Worm (Caenorhabditis elegans): ENCODE results near the gene appg-2.

appg-2 gene

DNA sequence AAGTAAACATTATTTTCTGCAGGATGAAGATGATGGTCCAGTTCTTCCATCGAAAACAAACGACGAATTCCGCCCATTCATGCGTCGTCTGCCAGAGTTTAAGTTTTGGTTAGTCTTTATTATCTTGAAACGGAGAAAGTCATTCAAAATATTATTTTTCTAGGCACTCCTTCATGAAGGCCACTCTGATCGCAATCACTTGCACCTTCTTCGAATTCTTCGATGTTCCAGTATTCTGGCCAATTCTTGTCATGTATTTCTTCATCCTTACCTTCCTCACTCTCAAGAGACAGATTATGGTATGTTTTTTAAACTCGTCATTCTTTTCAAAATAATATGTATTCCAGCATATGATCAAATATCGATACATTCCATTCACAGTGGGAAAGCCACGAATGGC lies 10.9 kb downstream of the appg-2 start:
- TF ChIP-seq dao-5 (tag; optimal IDR thresholded peaks at IDR 0.05) (no peak), him-1 (tag; optimal IDR thresholded peaks at IDR 0.05) (no peak), W03F9.2 (tag; optimal IDR thresholded peaks at IDR 0.05) (no peak)

DNA sequence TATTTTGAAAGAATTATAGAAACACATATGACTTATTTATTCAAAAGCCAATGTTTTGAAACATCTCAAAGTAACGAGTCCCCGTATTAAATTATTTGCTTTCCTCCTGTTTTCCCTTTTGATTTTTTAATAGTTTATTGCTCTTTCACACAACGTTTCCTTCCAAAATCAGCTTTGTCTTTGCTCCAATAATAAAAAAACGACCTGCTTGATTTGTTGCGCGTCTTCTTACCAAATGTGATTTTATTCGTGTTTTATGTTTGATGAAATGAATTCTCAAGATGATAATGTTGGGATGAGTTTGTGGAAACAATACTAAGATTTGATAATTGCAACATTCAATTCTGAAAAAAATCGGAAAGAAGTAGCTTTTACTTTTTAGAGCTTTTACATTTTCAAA lies 11.4 kb downstream of the appg-2 start:
- TF ChIP-seq W03F9.2 (tag; optimal IDR thresholded peaks at IDR 0.05) (no peak), dao-5 (tag; optimal IDR thresholded peaks at IDR 0.05) (no peak), him-1 (tag; optimal IDR thresholded peaks at IDR 0.05) (no peak)

DNA sequence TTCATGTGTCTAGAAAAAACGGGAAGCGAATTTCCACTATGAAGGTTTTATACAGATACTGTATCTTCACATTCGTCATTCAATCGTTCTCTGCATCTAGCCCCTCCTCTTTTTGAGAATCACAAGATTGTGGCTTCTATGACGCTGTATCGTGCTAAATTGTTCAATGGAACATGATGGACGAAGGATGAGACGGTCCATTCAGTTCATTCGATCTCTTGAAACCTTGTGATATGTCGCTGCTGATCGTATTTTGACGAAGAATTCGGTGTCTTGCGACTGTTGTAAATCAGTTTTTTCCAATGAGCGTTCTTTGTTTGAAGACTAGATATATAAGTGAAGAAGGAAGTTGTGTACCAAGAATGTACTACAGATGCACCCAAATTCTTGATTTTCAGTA lies 12.7 kb downstream of the appg-2 start:
- TF ChIP-seq dao-5 (tag; optimal IDR thresholded peaks at IDR 0.05) (no peak), W03F9.2 (tag; optimal IDR thresholded peaks at IDR 0.05) (no peak), him-1 (tag; optimal IDR thresholded peaks at IDR 0.05) (no peak)

DNA sequence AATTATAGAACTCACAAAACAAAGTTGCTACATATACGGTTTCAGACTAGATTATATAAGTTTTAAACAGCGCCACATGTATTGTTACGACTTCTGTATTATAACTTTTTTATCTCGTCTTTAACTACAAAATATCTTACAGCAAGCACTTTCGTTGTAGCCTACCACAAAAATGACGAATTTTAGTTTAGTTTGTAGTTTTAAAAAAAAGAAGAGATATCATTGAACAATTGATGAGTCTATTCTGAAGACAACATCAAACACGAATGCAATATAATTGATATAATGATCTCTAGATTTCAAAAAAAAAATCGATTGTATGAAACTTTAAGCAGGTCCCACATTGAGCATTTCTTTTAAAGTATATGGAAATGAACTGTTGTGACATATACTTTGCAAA lies 13.3 kb downstream of the appg-2 start:
- no peak for TF ChIP-seq W03F9.2 (tag; optimal IDR thresholded peaks at IDR 0.05)
- TF ChIP-seq him-1 (tag; optimal IDR thresholded peaks at IDR 0.05) = no peak
- no peak for TF ChIP-seq dao-5 (tag; optimal IDR thresholded peaks at IDR 0.05)

- no peak for TF ChIP-seq W03F9.2 (tag; optimal IDR thresholded peaks at IDR 0.05)
- TF ChIP-seq him-1 (tag; optimal IDR thresholded peaks at IDR 0.05) = no peak
- no peak for TF ChIP-seq dao-5 (tag; optimal IDR thresholded peaks at IDR 0.05)
Measured at ce11 chrII:8817225-8817624, 16.3 kb downstream of the appg-2 start.

DNA sequence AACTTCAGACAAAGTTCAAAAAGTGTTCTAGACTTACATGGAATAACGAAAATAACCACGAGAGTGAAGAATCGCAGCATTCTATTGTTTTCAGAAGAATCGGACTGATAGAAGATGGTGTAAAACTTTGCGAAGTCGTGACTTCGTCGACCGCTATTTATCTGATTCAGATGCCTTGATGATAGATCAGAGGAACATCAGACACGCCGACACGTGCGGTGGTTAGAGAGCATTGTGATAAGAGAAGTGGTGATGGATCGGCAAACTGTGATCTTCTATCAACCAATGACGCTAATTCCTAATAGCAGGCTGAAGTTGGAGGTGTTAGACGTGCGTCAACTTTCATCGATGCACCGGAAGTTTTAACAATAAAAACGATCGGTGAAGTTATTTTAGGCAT lies 17.3 kb downstream of the appg-2 start:
- TF ChIP-seq him-1 (tag; optimal IDR thresholded peaks at IDR 0.05) (no peak), dao-5 (tag; optimal IDR thresholded peaks at IDR 0.05) (no peak), W03F9.2 (tag; optimal IDR thresholded peaks at IDR 0.05) (no peak)

DNA sequence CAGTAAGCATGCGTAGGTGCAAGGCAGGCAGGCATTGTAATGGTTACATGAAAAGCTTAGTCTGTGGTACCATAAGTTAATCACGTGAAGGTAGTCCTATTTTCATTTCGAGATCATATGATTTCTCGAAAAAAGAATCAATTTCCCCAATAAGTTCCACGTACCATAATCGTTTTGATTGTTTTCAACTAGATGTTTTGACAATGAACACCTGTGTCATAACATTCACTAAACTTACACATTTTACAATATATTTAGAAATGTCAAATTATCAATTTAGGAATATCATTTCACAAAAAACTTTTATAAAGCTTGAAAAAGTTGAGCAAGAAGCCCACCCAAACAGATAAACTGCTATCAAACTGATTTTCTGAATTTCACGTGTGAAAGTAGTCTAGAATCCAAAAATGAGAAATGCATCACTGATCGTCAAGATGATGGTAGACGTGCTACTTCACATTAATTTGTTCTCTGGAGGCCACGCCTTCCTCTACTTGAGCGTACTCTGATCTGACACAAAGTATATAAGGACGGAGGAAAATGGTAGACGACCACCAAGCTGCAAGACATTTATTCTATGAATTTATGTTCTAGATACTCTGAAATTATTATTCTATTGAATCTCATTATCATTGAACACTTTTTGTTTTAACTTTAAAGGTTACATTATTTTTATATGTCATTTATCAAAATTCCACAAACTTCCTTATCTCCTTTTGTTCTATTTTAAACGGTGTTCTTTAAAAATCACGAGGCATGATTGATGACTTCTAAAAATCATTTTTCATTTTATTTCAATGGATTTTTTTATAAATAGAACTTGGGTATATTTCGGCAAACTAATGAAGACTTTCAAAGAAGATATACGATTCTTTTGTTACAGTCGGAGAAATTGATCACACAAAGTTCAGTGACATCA lies 18.3 kb downstream of the appg-2 start, which contains the start of gene F46C5.10:
F46C5.10 (minus strand) TSS at position 51 of the 919 bp plus-strand sequence.
- no peak for TF ChIP-seq him-1 (tag; optimal IDR thresholded peaks at IDR 0.05)
- no peak for TF ChIP-seq dao-5 (tag; optimal IDR thresholded peaks at IDR 0.05)
- TF ChIP-seq W03F9.2 (tag; optimal IDR thresholded peaks at IDR 0.05) = no peak

DNA sequence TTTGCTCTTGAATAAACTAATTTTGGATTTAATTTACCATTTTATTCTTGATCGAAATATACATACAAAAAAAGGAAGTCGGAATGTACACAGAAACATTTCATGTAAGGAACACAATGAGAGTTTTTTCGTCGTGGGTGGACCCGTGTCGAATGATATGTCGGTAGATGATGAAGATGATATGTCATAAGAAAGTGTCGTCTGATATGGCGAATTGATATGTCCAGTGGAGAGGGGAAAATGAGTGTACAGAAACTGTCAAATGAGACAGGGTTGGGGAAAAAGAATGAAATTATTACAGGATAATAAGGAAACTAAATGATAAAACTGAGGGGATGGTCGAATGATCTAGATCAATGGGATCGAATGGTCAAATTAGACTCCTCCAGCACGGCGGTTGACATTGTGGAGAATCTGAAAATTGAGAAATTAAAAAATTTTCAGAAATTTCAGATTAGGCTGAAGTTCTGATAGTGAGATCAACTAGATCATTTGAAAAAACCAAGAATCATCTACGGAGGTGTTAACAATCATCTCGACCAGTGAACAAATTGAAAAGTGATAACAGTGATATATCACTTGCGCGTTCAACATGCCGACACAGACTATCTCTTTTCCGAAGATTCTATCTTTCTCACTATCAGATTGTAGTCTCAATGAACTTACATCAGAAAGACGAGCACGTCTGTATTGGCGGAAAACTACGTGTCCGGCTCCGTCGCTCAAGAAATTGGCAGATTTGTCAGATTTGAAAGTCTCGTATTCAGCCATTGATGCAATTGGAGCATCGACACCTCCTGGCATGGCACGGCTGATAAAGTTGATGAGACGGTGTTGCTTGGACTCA lies 19.4 kb downstream of the appg-2 start:
- no peak for TF ChIP-seq W03F9.2 (tag; optimal IDR thresholded peaks at IDR 0.05)
- no peak for TF ChIP-seq dao-5 (tag; optimal IDR thresholded peaks at IDR 0.05)
- no peak for TF ChIP-seq him-1 (tag; optimal IDR thresholded peaks at IDR 0.05)

DNA sequence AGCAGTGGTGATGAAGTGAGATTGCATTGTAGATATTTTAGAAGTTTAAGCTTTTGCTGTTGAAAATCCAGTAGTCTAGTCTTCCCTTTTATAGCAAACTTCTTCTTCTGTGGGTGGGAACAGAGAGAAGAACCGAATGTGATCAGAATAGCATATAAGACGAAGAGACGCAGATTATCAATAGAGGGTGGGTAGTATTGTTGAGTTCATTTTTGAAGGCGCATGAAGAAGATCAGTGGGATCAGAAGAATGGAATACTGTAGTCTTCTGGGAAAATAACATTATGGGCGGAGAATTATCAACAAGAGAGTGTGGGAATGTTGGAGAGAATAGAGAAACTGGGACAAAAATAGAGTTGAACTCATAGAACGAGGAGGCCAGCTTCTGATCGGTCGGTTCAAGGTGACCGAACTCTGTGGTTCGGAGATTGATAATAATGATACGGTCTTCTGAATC lies 20.2 kb downstream of the appg-2 start, which contains the start of gene F46C5.1:
F46C5.1 (minus strand) TSS at position 51 of the 456 bp plus-strand sequence.
- TF ChIP-seq him-1 (tag; optimal IDR thresholded peaks at IDR 0.05) (no peak), W03F9.2 (tag; optimal IDR thresholded peaks at IDR 0.05) (no peak), dao-5 (tag; optimal IDR thresholded peaks at IDR 0.05) (no peak)

DNA sequence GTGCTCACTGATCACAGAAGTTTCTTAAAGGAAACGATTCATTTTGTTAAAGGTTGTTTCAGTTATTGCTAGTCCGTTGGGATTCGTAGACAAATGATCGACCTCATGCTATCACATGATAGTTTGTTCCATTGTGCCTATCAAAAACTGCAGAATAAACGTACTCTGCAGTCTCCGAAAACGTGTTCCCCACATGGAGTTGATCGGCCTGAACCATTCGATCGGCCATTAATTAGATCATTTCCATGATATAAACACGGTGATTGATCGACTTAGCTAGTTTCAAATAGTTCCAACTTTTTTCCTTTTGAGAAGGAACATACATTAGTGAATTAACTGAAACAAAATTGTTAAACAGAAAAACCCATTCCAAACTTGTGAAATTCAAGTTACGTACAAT lies 21.8 kb downstream of the appg-2 start:
- no peak for TF ChIP-seq W03F9.2 (tag; optimal IDR thresholded peaks at IDR 0.05)
- no peak for TF ChIP-seq him-1 (tag; optimal IDR thresholded peaks at IDR 0.05)
- no peak for TF ChIP-seq dao-5 (tag; optimal IDR thresholded peaks at IDR 0.05)

DNA sequence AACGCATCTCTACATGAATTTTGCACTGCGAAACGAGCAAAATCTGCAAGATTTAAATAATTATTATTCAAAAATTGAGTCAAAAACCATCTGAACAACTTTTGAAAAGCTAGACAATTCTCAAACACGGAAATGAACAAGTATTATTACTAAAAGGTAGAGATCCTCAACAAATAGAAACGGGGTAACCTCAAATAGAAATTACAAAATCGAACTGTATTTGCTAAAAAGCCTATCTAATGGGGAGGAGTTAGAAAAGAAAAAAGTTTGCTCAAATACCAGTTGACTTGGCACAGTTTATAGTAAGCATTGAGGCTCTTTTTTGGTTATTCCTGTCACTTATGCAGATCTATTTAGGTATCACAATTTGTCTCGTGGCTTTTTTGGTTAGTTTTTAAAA lies 24.8 kb downstream of the appg-2 start, which contains the start of gene nas-25:
nas-25 (plus strand) TSS at position 301 of the 400 bp plus-strand sequence.
- no peak for TF ChIP-seq W03F9.2 (tag; optimal IDR thresholded peaks at IDR 0.05)
- TF ChIP-seq dao-5 (tag; optimal IDR thresholded peaks at IDR 0.05) = no peak
- no peak for TF ChIP-seq him-1 (tag; optimal IDR thresholded peaks at IDR 0.05)

DNA sequence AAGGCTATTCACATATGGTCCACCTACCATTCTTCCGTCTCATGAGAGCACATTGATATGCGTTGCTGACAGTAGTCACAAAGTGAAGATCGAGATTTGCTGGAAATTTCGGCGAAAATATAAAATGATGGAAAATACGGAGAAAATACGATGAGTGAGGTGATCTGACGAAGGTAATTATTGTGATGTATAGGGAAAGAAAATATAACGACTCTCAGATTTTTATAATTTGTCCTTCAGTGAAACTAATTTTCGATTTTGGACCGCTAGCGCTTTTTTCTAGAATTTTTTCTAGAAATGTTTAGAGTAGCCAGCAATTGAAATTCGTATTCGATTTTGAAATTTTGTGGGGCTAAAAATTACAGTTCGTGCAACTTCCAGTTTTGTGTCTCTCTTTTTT lies 28.3 kb downstream of the appg-2 start, which contains the start of gene F46C5.2:
F46C5.2 (minus strand) TSS at position 101 of the 400 bp plus-strand sequence.
- TF ChIP-seq dao-5 (tag; optimal IDR thresholded peaks at IDR 0.05) (no peak), him-1 (tag; optimal IDR thresholded peaks at IDR 0.05) (no peak), W03F9.2 (tag; optimal IDR thresholded peaks at IDR 0.05) (no peak)

DNA sequence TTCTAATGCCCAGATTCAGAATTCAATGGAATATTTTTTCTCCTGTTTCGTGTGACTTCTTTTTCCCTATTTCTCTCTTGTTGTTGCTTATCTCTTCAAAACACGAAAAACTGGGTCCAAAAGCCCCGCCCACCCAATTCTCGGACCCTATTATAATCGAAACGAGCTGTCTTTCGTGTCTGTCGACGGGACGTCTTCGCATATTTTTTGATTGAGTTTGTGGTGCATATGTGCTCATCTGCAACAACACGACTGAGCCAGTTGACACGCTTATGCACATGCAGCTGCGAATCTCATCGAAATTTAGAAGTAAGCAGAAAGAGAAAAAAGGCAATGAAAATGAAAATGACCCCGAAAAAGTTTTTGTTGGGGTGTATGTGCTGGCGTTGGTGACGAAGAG lies 30.0 kb downstream of the appg-2 start:
- no peak for TF ChIP-seq W03F9.2 (tag; optimal IDR thresholded peaks at IDR 0.05)
- no peak for TF ChIP-seq dao-5 (tag; optimal IDR thresholded peaks at IDR 0.05)
- TF ChIP-seq him-1 (tag; optimal IDR thresholded peaks at IDR 0.05) = no peak
